Fruit fly (Drosophila melanogaster) whole organism, wandering third instar larva: Measurements from ENCODE around the gene Herc4.
A peak's percentile ranks its signal among the peaks of the same experiment; 100 is the strongest.

Experiments
- CG9705 ChIP-seq: fragments of 200-800 bp; sonication (Bioruptor generic); optimal IDR thresholded peaks from 2 replicates; lab custom pipeline; 2018; ENCODE audit warnings: missing biosample characterization, mild to moderate bottlenecking, missing genetic modification characterization
- CrebA ChIP-seq: fragments of 200-800 bp; sonication (Bioruptor generic); optimal IDR thresholded peaks from 2 replicates; lab custom pipeline; 2016; ENCODE audit warnings: missing biosample characterization, mild to moderate bottlenecking, missing genetic modification characterization, borderline replicate concordance
- Dif ChIP-seq: fragments of 200-275, 200-300 bp; sonication (Bioruptor generic); optimal IDR thresholded peaks from 2 replicates; lab custom pipeline; 2018; ENCODE audit warnings: missing biosample characterization, missing genetic modification characterization; ENCODE audit not compliant: partially characterized antibody
- GATAd ChIP-seq: sonication (Bioruptor generic); optimal IDR thresholded peaks from 2 replicates; lab custom pipeline; 2016; ENCODE audit warnings: missing biosample characterization, missing genetic modification characterization
- HLH106 ChIP-seq: fragments of 200-800 bp; optimal IDR thresholded peaks from 3 replicates; lab custom pipeline; 2019; ENCODE audit warnings: missing biosample characterization, mild to moderate bottlenecking, missing genetic modification characterization, moderate library complexity
- Hnf4 ChIP-seq: fragments of 200-800 bp; sonication (Bioruptor generic); optimal IDR thresholded peaks from 2 replicates; lab custom pipeline; 2016; ENCODE audit warnings: missing biosample characterization, mild to moderate bottlenecking, missing genetic modification characterization
- Hr78 ChIP-seq: fragments of >200 bp; optimal IDR thresholded peaks from 2 replicates; lab custom pipeline; 2017; ENCODE audit warnings: missing biosample characterization, missing genetic modification characterization
- Hr83 ChIP-seq: fragments of 200-300 bp; sonication (Bioruptor generic); optimal IDR thresholded peaks from 2 replicates; lab custom pipeline; 2016; ENCODE audit warnings: missing biosample characterization, mild to moderate bottlenecking, missing genetic modification characterization, moderate library complexity; ENCODE audit not compliant: poor library complexity, severe bottlenecking
- Jra ChIP-seq: sonication (Bioruptor generic); optimal IDR thresholded peaks from 2 replicates; lab custom pipeline; 2016; ENCODE audit warnings: missing biosample characterization, missing genetic modification characterization
- Mio ChIP-seq: sonication (Bioruptor generic); optimal IDR thresholded peaks from 2 replicates; lab custom pipeline; 2016; ENCODE audit warnings: missing biosample characterization, missing genetic modification characterization
- Myc ChIP-seq: fragments of >200 bp; optimal IDR thresholded peaks from 2 replicates; lab custom pipeline; 2017
- N ChIP-seq: fragments of >200 bp; optimal IDR thresholded peaks from 2 replicates; lab custom pipeline; 2018; ENCODE audit warnings: missing biosample characterization, missing external identifiers, missing genetic modification characterization
- OdsH ChIP-seq: fragments of 200-800 bp; sonication (Bioruptor generic); optimal IDR thresholded peaks from 2 replicates; lab custom pipeline; 2016; ENCODE audit warnings: missing biosample characterization, mild to moderate bottlenecking, missing genetic modification characterization
- Rel ChIP-seq, 2 experiments: fragments of 200-800 bp; sonication (Bioruptor generic) in 1 of 2; optimal IDR thresholded peaks; 2 replicates in 1 of 2; 3 replicates in 1 of 2; lab custom pipeline; 2016 to 2019; ENCODE audit warnings: mild to moderate bottlenecking in 2 of 2, missing biosample characterization in 2 of 2, missing genetic modification characterization in 2 of 2, moderate library complexity in 1 of 2
- Sp1 ChIP-seq: fragments of 200-800 bp; sonication (Bioruptor generic); optimal IDR thresholded peaks from 3 replicates; lab custom pipeline; 2019; ENCODE audit warnings: missing biosample characterization, mild to moderate bottlenecking, missing genetic modification characterization, moderate library complexity
- Vsx2 ChIP-seq: fragments of 200-300, 225-300 bp; sonication (Bioruptor generic); optimal IDR thresholded peaks from 2 replicates; lab custom pipeline; 2018; ENCODE audit warnings: missing biosample characterization, missing genetic modification characterization; ENCODE audit not compliant: partially characterized antibody
- br ChIP-seq: fragments of 200-800 bp; sonication (Bioruptor generic); optimal IDR thresholded peaks from 2 replicates; lab custom pipeline; 2016; ENCODE audit warnings: missing biosample characterization, missing genetic modification characterization
- brk ChIP-seq: fragments of 200-800 bp; sonication (Bioruptor generic); optimal IDR thresholded peaks from 2 replicates; lab custom pipeline; 2016; ENCODE audit warnings: missing biosample characterization, mild to moderate bottlenecking, missing genetic modification characterization
- dl ChIP-seq, 2 experiments: fragments of 175-275, 200-275 bp in 1 of 2; fragments of 200-275 bp in 1 of 2; sonication (Bioruptor generic); optimal IDR thresholded peaks; lab custom pipeline; 2018; ENCODE audit warnings: mild to moderate bottlenecking in 2 of 2, missing biosample characterization in 2 of 2, missing genetic modification characterization in 2 of 2, moderate library complexity in 2 of 2; ENCODE audit not compliant: partially characterized antibody in 2 of 2, insufficient read depth in 1 of 2
- dmrt93B ChIP-seq: fragments of 200-800 bp; sonication (Bioruptor generic); optimal IDR thresholded peaks from 2 replicates; lab custom pipeline; 2018; ENCODE audit warnings: missing biosample characterization, mild to moderate bottlenecking, missing genetic modification characterization
- dsf ChIP-seq: sonication (Bioruptor generic); optimal IDR thresholded peaks from 2 replicates; lab custom pipeline; 2016; ENCODE audit warnings: missing biosample characterization, missing genetic modification characterization, borderline replicate concordance
- ey ChIP-seq: fragments of 200-800 bp; sonication (Bioruptor generic); optimal IDR thresholded peaks from 2 replicates; lab custom pipeline; 2016; ENCODE audit warnings: missing biosample characterization, missing genetic modification characterization
- foxo ChIP-seq, 2 experiments: fragments of 200-800 bp; sonication (Bioruptor generic); optimal IDR thresholded peaks; 2 replicates in 1 of 2; 3 replicates in 1 of 2; lab custom pipeline; 2016 to 2017; ENCODE audit warnings: missing biosample characterization in 2 of 2, missing genetic modification characterization in 2 of 2
- fru ChIP-seq: fragments of 200-800 bp; sonication (Bioruptor generic); optimal IDR thresholded peaks from 3 replicates; lab custom pipeline; 2016; ENCODE audit warnings: missing biosample characterization, mild to moderate bottlenecking, missing genetic modification characterization
- h ChIP-seq: fragments of 200-800 bp; sonication (Bioruptor generic); optimal IDR thresholded peaks from 3 replicates; lab custom pipeline; 2016; ENCODE audit warnings: missing biosample characterization, mild to moderate bottlenecking, missing genetic modification characterization
- jim ChIP-seq: fragments of 175-275, 200-325 bp; sonication (Bioruptor generic); optimal IDR thresholded peaks from 2 replicates; lab custom pipeline; 2016; ENCODE audit warnings: missing biosample characterization, mild to moderate bottlenecking, missing genetic modification characterization
- lola ChIP-seq: fragments of >200 bp; optimal IDR thresholded peaks from 2 replicates; lab custom pipeline; 2017; ENCODE audit warnings: missing biosample characterization, missing genetic modification characterization
- pan ChIP-seq: fragments of >200 bp; optimal IDR thresholded peaks from 2 replicates; lab custom pipeline; 2017
- psq ChIP-seq: fragments of 200-800 bp; sonication (Bioruptor generic); optimal IDR thresholded peaks from 3 replicates; lab custom pipeline; 2017; ENCODE audit warnings: missing biosample characterization, mild to moderate bottlenecking, missing genetic modification characterization, moderate library complexity
- rgr ChIP-seq: fragments of 200-800 bp; sonication (Bioruptor generic); optimal IDR thresholded peaks from 3 replicates; lab custom pipeline; 2016; ENCODE audit warnings: missing biosample characterization, mild to moderate bottlenecking, missing genetic modification characterization
- sv ChIP-seq: fragments of 200-800 bp; sonication (Bioruptor generic); optimal IDR thresholded peaks from 3 replicates; lab custom pipeline; 2016; ENCODE audit warnings: missing biosample characterization, missing genetic modification characterization
- woc ChIP-seq: sonication (Bioruptor generic); optimal IDR thresholded peaks from 2 replicates; lab custom pipeline; 2016; ENCODE audit warnings: missing biosample characterization, mild to moderate bottlenecking, missing genetic modification characterization

Herc4 gene

DNA sequence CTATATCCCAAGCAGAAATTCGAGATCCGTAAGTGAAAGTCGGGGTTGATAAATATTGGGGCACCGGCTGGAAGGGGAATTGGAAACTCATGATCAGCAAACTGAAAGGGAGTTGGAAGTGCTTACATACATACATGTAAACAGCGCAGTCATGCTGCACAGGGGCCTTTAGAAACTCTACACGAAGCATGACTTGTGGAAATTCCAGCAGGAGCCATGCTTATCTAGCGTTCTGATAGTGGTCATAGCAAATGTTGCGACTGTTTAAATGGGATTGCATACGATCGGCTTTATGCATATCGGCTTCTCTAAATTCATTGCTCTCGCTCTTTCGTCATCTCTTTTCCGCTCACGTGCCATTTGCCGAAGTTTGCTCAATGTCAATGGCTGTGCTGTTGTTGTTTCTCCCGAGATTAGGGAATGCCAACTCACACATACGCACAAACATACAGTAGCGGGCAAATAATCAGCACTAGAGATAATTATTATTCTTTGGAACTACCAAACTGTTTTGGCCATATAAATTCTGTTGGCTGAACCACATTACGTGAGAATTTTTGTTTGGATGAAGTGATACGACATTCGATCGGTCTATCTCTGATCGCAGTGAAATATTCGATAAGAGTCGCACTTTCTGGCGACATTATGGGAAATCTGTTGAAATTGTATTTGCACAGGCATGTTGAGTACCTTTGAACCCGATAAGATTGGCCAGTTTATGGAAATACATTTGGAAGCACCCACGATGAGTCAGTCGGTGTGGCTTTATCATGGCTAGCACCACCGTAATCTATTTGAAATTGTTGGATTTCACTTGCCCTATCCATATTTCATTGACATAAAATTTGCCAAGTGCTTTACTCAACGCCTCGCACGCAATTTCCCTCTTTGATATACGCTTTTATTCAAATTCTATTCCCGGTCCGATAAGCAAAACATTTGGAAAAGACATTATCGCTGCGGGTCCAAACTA lies 22.8 kb downstream of the Herc4 start:
- TF ChIP-seq Mio (no peak), rgr (GFP tag; lab: Kevin White, UChicago) (peak; percentile 75), HLH106 (tag; lab: Kevin White, UChicago) (peak; percentile 26), Sp1 (GFP tag; lab: Kevin White, UChicago) (peak; percentile 4), dsf (GFP tag; lab: Kevin White, UChicago) (no peak), Dif (GFP tag; lab: Kevin White, UChicago) (peak; percentile 3), woc (GFP tag; lab: Kevin White, UChicago) (peak; percentile 10), CrebA (no peak), fru (GFP tag; lab: Kevin White, UChicago) (peak; percentile 68), pan (lab: Kevin White, UChicago) (no peak), dl (GFP tag; optimal IDR thresholded peaks at IDR 0.05; lab: Kevin White, UChicago; ENCODE audit: insufficient read depth in 1 of 2, partially characterized antibody in 2 of 2) (peak in 1 of 2 experiments; percentile 20), OdsH (GFP tag; lab: Kevin White, UChicago) (peak; percentile 74), Hnf4 (peak; percentile 70), sv (GFP tag; lab: Kevin White, UChicago) (no peak), N (no peak), Rel (GFP tag; optimal IDR thresholded peaks at IDR 0.05; lab: Kevin White, UChicago) (peak; percentile 17), Rel (tag; optimal IDR thresholded peaks at IDR 0.05; lab: Kevin White, UChicago) (peak; percentile 36), h (peak; percentile 86), ey (GFP tag; lab: Kevin White, UChicago) (peak; percentile 62), br (GFP tag; lab: Kevin White, UChicago) (peak; percentile 67), foxo (GFP tag; optimal IDR thresholded peaks at IDR 0.05; lab: Kevin White, UChicago) (peak in 1 of 2 experiments; percentile 61), Jra (peak; percentile 27), psq (GFP tag; lab: Kevin White, UChicago) (peak; percentile 35), Hr78 (GFP tag; lab: Kevin White, UChicago) (no peak)

DNA sequence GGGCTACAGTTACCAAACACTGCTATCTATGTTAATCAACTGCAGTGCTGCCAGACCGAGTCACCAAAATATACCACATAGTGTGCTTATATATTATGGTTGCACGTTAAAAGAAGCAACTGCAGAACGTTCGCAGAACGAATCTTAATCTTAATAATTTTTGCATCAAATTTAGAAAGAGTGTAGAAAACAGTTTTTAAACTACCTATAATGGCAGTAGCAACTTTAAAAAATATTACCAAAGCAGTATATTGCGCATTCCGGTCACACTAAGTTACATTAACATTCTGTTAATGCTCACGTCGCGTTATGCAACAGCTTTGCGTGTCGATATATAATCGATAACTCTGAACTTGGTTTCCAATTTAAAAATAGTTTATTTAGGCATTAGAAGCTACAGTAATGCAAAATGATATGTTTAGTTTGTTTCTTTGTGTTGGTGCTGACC lies 28.7 kb downstream of the Herc4 start, which contains the start of gene indra:
TSS of gene indra (minus strand) at position 271 of the 448 bp plus-strand sequence.
- no peak for TF ChIP-seq Rel (GFP tag; optimal IDR thresholded peaks at IDR 0.05; lab: Kevin White, UChicago)
- peak; percentile 46 for TF ChIP-seq Rel (tag; optimal IDR thresholded peaks at IDR 0.05; lab: Kevin White, UChicago)
- TF ChIP-seq Mio: peak; percentile 10
- peak; percentile 61 for TF ChIP-seq Myc
- TF ChIP-seq dl (GFP tag; optimal IDR thresholded peaks at IDR 0.05; lab: Kevin White, UChicago; ENCODE audit: insufficient read depth in 1 of 2, partially characterized antibody in 2 of 2): no peak
- peak; percentile 69 for TF ChIP-seq fru (GFP tag; lab: Kevin White, UChicago)
- peak; percentile 31 for TF ChIP-seq psq (GFP tag; lab: Kevin White, UChicago)
- TF ChIP-seq dsf (GFP tag; lab: Kevin White, UChicago): no peak
- no peak for TF ChIP-seq Hr78 (GFP tag; lab: Kevin White, UChicago)
- TF ChIP-seq woc (GFP tag; lab: Kevin White, UChicago): peak; percentile 57
- peak in 1 of 2 experiments; percentile 67 for TF ChIP-seq foxo (GFP tag; optimal IDR thresholded peaks at IDR 0.05; lab: Kevin White, UChicago)
- peak; percentile 72 for TF ChIP-seq h
- TF ChIP-seq br (GFP tag; lab: Kevin White, UChicago): no peak
- TF ChIP-seq CG9705 (GFP tag; lab: Kevin White, UChicago): peak; percentile 35
- TF ChIP-seq brk (GFP tag; lab: Kevin White, UChicago): no peak
- peak; percentile 53 for TF ChIP-seq Jra
- peak; percentile 69 for TF ChIP-seq HLH106 (tag; lab: Kevin White, UChicago)
- no peak for TF ChIP-seq jim (GFP tag; lab: Kevin White, UChicago)
- TF ChIP-seq GATAd (GFP tag; lab: Kevin White, UChicago): no peak
- TF ChIP-seq dmrt93B (GFP tag; lab: Kevin White, UChicago): no peak
- peak; percentile 79 for TF ChIP-seq ey (GFP tag; lab: Kevin White, UChicago)
- TF ChIP-seq sv (GFP tag; lab: Kevin White, UChicago): peak; percentile 68
- TF ChIP-seq rgr (GFP tag; lab: Kevin White, UChicago): peak; percentile 63
- TF ChIP-seq Sp1 (GFP tag; lab: Kevin White, UChicago): peak; percentile 53
- TF ChIP-seq pan (lab: Kevin White, UChicago): no peak

DNA sequence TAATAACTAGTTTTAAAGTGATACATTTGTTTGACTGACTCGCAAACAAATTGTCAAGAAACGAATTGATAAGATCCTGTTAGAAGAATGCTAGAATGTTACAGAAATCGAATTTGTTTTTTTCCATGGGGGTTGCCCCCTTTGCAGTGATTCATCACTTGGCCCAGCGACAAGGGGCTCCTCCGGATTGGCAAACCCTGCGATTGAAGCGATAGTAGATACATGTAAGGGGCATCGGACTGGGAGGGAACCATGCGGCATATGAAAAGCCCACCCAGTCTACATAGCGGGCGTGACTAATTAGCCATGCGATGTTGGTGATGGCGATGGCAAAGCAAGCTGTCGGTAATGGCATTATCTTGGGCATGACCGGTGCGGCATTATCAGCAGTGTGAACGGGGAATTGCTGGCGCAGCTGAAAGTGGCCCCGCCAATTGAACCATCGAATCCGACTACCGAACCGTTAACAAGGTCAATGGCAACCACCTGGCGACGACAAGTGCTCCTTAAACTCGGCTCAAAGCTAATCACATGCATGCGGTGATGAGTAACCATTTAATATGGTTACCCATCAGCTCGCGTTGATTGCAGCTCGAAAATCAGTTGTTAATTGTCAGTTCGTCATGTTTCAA lies 33.6 kb downstream of the Herc4 start:
- TF ChIP-seq Vsx2 (GFP tag; lab: Kevin White, UChicago) (peak; percentile 48), Hr83 (GFP tag; lab: Kevin White, UChicago) (no peak), fru (GFP tag; lab: Kevin White, UChicago) (no peak), foxo (GFP tag; optimal IDR thresholded peaks at IDR 0.05; lab: Kevin White, UChicago) (no peak), HLH106 (tag; lab: Kevin White, UChicago) (no peak), jim (GFP tag; lab: Kevin White, UChicago) (no peak), sv (GFP tag; lab: Kevin White, UChicago) (no peak), lola (GFP tag; lab: Kevin White, UChicago) (no peak)
